Worm (Caenorhabditis elegans): ENCODE data around the gene ndx-3.

The ndx-3 gene

DNA sequence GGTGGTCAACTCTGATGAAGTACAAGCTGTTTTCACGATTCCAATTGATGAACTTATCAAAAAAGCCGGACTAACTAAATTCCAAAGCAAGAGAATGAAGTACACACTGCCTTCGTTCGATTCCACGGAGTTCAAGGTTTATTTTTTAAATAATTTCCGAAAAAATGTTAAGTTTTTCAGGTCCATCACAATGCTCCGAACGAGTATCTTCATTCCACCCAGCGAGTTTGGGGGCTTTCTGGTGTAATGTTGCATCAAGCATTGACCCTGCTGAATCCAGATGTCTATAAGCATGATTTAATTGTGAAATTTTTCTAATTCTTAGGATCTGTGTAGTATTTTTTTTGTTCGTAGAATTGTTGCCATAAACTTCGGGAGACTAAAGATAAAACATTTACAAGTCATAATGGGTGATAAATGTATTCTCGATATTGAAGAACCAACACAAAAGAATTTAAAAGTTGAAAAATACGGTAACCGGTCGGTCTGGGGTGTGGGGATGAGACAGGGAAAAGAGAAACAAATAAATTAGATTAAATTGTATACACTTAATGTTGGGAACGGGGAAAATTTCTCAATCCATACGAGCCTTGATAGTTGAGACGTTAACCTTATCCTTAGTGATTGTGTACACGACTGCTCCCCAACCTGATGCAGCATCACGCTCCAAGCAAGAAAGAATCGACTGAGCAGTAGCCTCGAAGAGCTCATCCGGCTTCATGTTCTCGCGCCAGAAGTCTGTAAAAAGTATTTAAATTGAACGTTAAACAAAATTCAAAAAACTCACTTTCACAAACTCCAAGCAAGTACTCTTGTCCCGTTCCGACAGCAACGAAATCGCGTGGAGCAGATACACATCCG is 940 bp downstream of the ndx-3 start:
- TF ChIP-seq nhr-76 (tag; optimal IDR thresholded peaks at IDR 0.05) (no peak), M03D4.4 (tag; optimal IDR thresholded peaks at IDR 0.05) (no peak), pha-4 (tag; optimal IDR thresholded peaks at IDR 0.05) (no peak), nhr-2 (tag; optimal IDR thresholded peaks at IDR 0.05) (no peak), elt-3 (tag; optimal IDR thresholded peaks at IDR 0.05) (no peak), mep-1 (tag; optimal IDR thresholded peaks at IDR 0.05) (no peak), drap-1 (GFP tag; optimal IDR thresholded peaks at IDR 0.05) (no peak), ham-2 (GFP tag; optimal IDR thresholded peaks at IDR 0.05) (no peak), bed-3 (GFP tag; optimal IDR thresholded peaks at IDR 0.05) (no peak), nhr-12 (tag; optimal IDR thresholded peaks at IDR 0.05) (no peak), tbx-8 (GFP tag; optimal IDR thresholded peaks at IDR 0.05) (no peak), ztf-11 (tag; optimal IDR thresholded peaks at IDR 0.05) (no peak), sem-2 (GFP tag; optimal IDR thresholded peaks at IDR 0.05) (no peak), blmp-1 (tag; optimal IDR thresholded peaks at IDR 0.05) (no peak), snpc-4 (tag; optimal IDR thresholded peaks at IDR 0.05) (no peak)

DNA sequence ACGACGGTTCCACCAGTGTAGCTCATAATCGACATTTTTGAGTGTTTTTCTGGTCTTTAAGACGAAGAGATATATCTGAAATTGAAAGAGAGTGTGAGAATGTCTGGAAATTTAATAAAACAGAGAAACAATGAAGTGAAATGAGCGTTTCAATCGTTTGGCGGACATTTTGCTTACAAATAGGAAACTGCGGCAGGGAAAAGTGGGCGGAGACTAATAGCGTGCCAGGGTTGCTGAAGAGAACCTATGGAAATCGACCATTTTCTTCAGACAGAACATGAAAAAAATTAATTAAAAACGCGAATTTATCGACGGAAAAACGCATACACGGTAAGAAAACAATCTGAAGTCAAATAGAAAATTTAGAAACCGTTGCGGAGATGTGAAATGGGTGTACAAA is 2.0 kb downstream of the ndx-3 start, which contains the start of gene pbs-3:
Gene pbs-3, minus strand, starts transcription at position 75 of the 400 bp plus-strand sequence.
- no peak for TF ChIP-seq elt-1 (tag; optimal IDR thresholded peaks at IDR 0.05; ENCODE audit: borderline replicate concordance, insufficient read depth)
- no peak for TF ChIP-seq ham-2 (GFP tag; optimal IDR thresholded peaks at IDR 0.05)
- TF ChIP-seq sem-2 (GFP tag; optimal IDR thresholded peaks at IDR 0.05), result no peak
- TF ChIP-seq nhr-12 (tag; optimal IDR thresholded peaks at IDR 0.05), result no peak
- peak; percentile 24 for TF ChIP-seq lin-13 (tag; optimal IDR thresholded peaks at IDR 0.05)
- peak; percentile 62 for TF ChIP-seq lsy-2 (tag; optimal IDR thresholded peaks at IDR 0.05)
- TF ChIP-seq snpc-4 (tag; optimal IDR thresholded peaks at IDR 0.05), result no peak
- TF ChIP-seq blmp-1 (tag; optimal IDR thresholded peaks at IDR 0.05), result no peak
- TF ChIP-seq sptf-1 (tag; optimal IDR thresholded peaks at IDR 0.05), result peak; percentile 27
- peak; percentile 19 for TF ChIP-seq pha-4 (tag; optimal IDR thresholded peaks at IDR 0.05)
- no peak for TF ChIP-seq nhr-76 (tag; optimal IDR thresholded peaks at IDR 0.05)
- TF ChIP-seq lin-32 (GFP tag; optimal IDR thresholded peaks at IDR 0.05), result no peak
- TF ChIP-seq mep-1 (tag; optimal IDR thresholded peaks at IDR 0.05), result peak; percentile 82
- TF ChIP-seq nhr-237 (tag; optimal IDR thresholded peaks at IDR 0.05), result peak; percentile 72
- no peak for TF ChIP-seq drap-1 (GFP tag; optimal IDR thresholded peaks at IDR 0.05)
- no peak for TF ChIP-seq bed-3 (GFP tag; optimal IDR thresholded peaks at IDR 0.05)
- TF ChIP-seq hlh-1 (tag; optimal IDR thresholded peaks at IDR 0.05), result peak; percentile 26

- TF ChIP-seq cnd-1 (tag; optimal IDR thresholded peaks at IDR 0.05) (no peak), hlh-1 (tag; optimal IDR thresholded peaks at IDR 0.05) (peak; percentile 6), lin-13 (tag; optimal IDR thresholded peaks at IDR 0.05) (no peak)
These were observed 6.3 kb downstream of the ndx-3 start, which contains the start of gene ulp-2 for ce11 chrII:4959719-4960118. Gene ulp-2 (minus strand): TSS chrII:4959876.

ce11 chrII:4960690-4961089 is 7.3 kb downstream of the ndx-3 start:
- TF ChIP-seq nhr-2 (tag; optimal IDR thresholded peaks at IDR 0.05) (no peak), blmp-1 (tag; optimal IDR thresholded peaks at IDR 0.05) (no peak), sptf-1 (tag; optimal IDR thresholded peaks at IDR 0.05) (no peak), ceh-83 (GFP tag; optimal IDR thresholded peaks at IDR 0.05) (no peak), nhr-12 (tag; optimal IDR thresholded peaks at IDR 0.05) (no peak), snpc-4 (tag; optimal IDR thresholded peaks at IDR 0.05) (no peak), lin-13 (tag; optimal IDR thresholded peaks at IDR 0.05) (no peak), unc-39 (tag; optimal IDR thresholded peaks at IDR 0.05) (no peak), lin-32 (GFP tag; optimal IDR thresholded peaks at IDR 0.05) (no peak), lsy-2 (tag; optimal IDR thresholded peaks at IDR 0.05) (no peak), unc-120 (tag; optimal IDR thresholded peaks at IDR 0.05; ENCODE audit: poor library complexity, severe bottlenecking) (no peak), mep-1 (tag; optimal IDR thresholded peaks at IDR 0.05) (no peak), mls-2 (tag; optimal IDR thresholded peaks at IDR 0.05) (no peak), hlh-1 (tag; optimal IDR thresholded peaks at IDR 0.05) (no peak)

- TF ChIP-seq lin-13 (tag; optimal IDR thresholded peaks at IDR 0.05), result no peak
- no peak for TF ChIP-seq lin-32 (GFP tag; optimal IDR thresholded peaks at IDR 0.05)
- no peak for TF ChIP-seq M03D4.4 (tag; optimal IDR thresholded peaks at IDR 0.05)
- no peak for TF ChIP-seq tbx-8 (GFP tag; optimal IDR thresholded peaks at IDR 0.05)
- no peak for TF ChIP-seq unc-62 (GFP tag; optimal IDR thresholded peaks at IDR 0.05)
- TF ChIP-seq nhr-237 (tag; optimal IDR thresholded peaks at IDR 0.05), result no peak
- no peak for TF ChIP-seq ces-1 (GFP tag; optimal IDR thresholded peaks at IDR 0.05)
- no peak for TF ChIP-seq sem-2 (GFP tag; optimal IDR thresholded peaks at IDR 0.05)
- TF ChIP-seq ceh-43 (GFP tag; optimal IDR thresholded peaks at IDR 0.05), result no peak
- TF ChIP-seq unc-39 (tag; optimal IDR thresholded peaks at IDR 0.05), result no peak
- no peak for TF ChIP-seq pha-4 (tag; optimal IDR thresholded peaks at IDR 0.05)
These were observed 13.2 kb downstream of the ndx-3 start for ce11 chrII:4966576-4966975.

Data from whole organism, mixed stage, embryonic.